Worm (Caenorhabditis elegans): Measurements from ENCODE around the gene T23F11.6.

- TF ChIP-seq dao-5 (tag; optimal IDR thresholded peaks at IDR 0.05), result no peak
- TF ChIP-seq W03F9.2 (tag; optimal IDR thresholded peaks at IDR 0.05), result no peak
Measured at ce11 chrIII:4612334-4612953, 35.3 kb downstream of the T23F11.6 start, which contains the start of gene sel-2.
